Worm (Caenorhabditis elegans) whole organism, late embryonic: Measurements from ENCODE around the gene rga-8.

Experiments
- F13H6.1 ChIP-seq: sonication (generic microtip); optimal IDR thresholded peaks from 2 replicates; lab custom pipeline; 2016; ENCODE audit warnings: missing genetic modification characterization, missing compliant biosample characterization
- K02D7.2 ChIP-seq: sonication (generic microtip); optimal IDR thresholded peaks from 2 replicates; lab custom pipeline; 2017; ENCODE audit warnings: mild to moderate bottlenecking, missing genetic modification characterization, missing compliant biosample characterization
- Y22D7AL.16 ChIP-seq: sonication (generic microtip); optimal IDR thresholded peaks from 2 replicates; lab custom pipeline; 2016; ENCODE audit warnings: missing genetic modification characterization, missing compliant biosample characterization
- ahr-1 ChIP-seq: sonication (generic microtip); optimal IDR thresholded peaks from 2 replicates; lab custom pipeline; 2016; ENCODE audit warnings: missing genetic modification characterization, missing compliant biosample characterization
- ama-1 ChIP-seq: fragments of 150-350 bp; optimal IDR thresholded peaks from 2 replicates; lab custom pipeline; 2014
- ceh-14 ChIP-seq: sonication (generic microtip); optimal IDR thresholded peaks from 2 replicates; lab custom pipeline; 2016; ENCODE audit warnings: missing genotype, missing genetic modification characterization, missing compliant biosample characterization
- ceh-18 ChIP-seq: sonication (generic microtip); optimal IDR thresholded peaks from 2 replicates; lab custom pipeline; 2016; ENCODE audit warnings: missing genetic modification characterization, missing compliant biosample characterization
- ceh-19 ChIP-seq: fragments of 200-800 bp; sonication (Bioruptor generic); optimal IDR thresholded peaks from 2 replicates; lab custom pipeline; 2018; ENCODE audit warnings: mild to moderate bottlenecking, missing genetic modification characterization, missing compliant biosample characterization
- ceh-24 ChIP-seq: sonication (generic microtip); optimal IDR thresholded peaks from 2 replicates; lab custom pipeline; 2016; ENCODE audit warnings: mild to moderate bottlenecking, missing genetic modification characterization, missing compliant biosample characterization
- ceh-30 ChIP-seq: fragments of 150-350 bp; optimal IDR thresholded peaks from 2 replicates; lab custom pipeline; 2014; ENCODE audit warnings: missing biosample characterization, missing genetic modification characterization
- ceh-34 ChIP-seq: sonication (generic microtip); optimal IDR thresholded peaks from 2 replicates; lab custom pipeline; 2016; ENCODE audit warnings: mild to moderate bottlenecking, missing genetic modification characterization, missing compliant biosample characterization
- ceh-48 ChIP-seq: sonication (generic microtip); optimal IDR thresholded peaks from 2 replicates; lab custom pipeline; 2016; ENCODE audit warnings: missing genetic modification characterization, inconsistent platforms, missing compliant biosample characterization
- che-1 ChIP-seq: sonication (generic microtip); optimal IDR thresholded peaks from 2 replicates; lab custom pipeline; 2016; ENCODE audit warnings: mild to moderate bottlenecking, missing genetic modification characterization, missing compliant biosample characterization
- elt-2 ChIP-seq: sonication (generic microtip); optimal IDR thresholded peaks from 2 replicates; lab custom pipeline; 2016; ENCODE audit warnings: missing genetic modification reagents, missing genetic modification characterization, missing compliant biosample characterization
- elt-4 ChIP-seq: sonication (generic microtip); optimal IDR thresholded peaks from 2 replicates; lab custom pipeline; 2016; ENCODE audit warnings: missing genetic modification characterization, missing compliant biosample characterization
- ets-4 ChIP-seq: sonication (generic microtip); optimal IDR thresholded peaks from 2 replicates; lab custom pipeline; 2016; ENCODE audit warnings: missing genetic modification characterization, missing compliant biosample characterization
- eyg-1 ChIP-seq: sonication (generic microtip); optimal IDR thresholded peaks from 2 replicates; lab custom pipeline; 2016; ENCODE audit warnings: missing genotype, missing genetic modification characterization, missing compliant biosample characterization
- fax-1 ChIP-seq: sonication (generic microtip); optimal IDR thresholded peaks from 2 replicates; lab custom pipeline; 2016; ENCODE audit warnings: missing genotype, missing genetic modification characterization, missing compliant biosample characterization
- hlh-13 ChIP-seq: fragments of 200-800 bp; sonication (Bioruptor generic); optimal IDR thresholded peaks from 2 replicates; lab custom pipeline; 2018; ENCODE audit warnings: mild to moderate bottlenecking, missing genetic modification characterization, missing compliant biosample characterization
- hlh-15 ChIP-seq: sonication (generic microtip); optimal IDR thresholded peaks from 2 replicates; lab custom pipeline; 2016; ENCODE audit warnings: missing genetic modification characterization, missing compliant biosample characterization
- hlh-30 ChIP-seq: sonication (generic microtip); optimal IDR thresholded peaks from 2 replicates; lab custom pipeline; 2017; ENCODE audit warnings: antibody characterized with exemption, missing genetic modification characterization, missing compliant biosample characterization; ENCODE audit not compliant: insufficient read depth
- lim-6 ChIP-seq: sonication (generic microtip); optimal IDR thresholded peaks from 2 replicates; lab custom pipeline; 2016; ENCODE audit warnings: missing genetic modification characterization, missing compliant biosample characterization
- lin-11 ChIP-seq: fragments of 200-800 bp; sonication (Bioruptor generic); optimal IDR thresholded peaks from 2 replicates; lab custom pipeline; 2018; ENCODE audit warnings: mild to moderate bottlenecking, missing genetic modification characterization, missing compliant biosample characterization
- mec-3 ChIP-seq: sonication (generic microtip); optimal IDR thresholded peaks from 2 replicates; lab custom pipeline; 2016; ENCODE audit warnings: borderline replicate concordance, missing genetic modification characterization, missing compliant biosample characterization
- nhr-11 ChIP-seq: fragments of 150-350 bp; optimal IDR thresholded peaks from 2 replicates; lab custom pipeline; 2014; ENCODE audit warnings: missing biosample characterization, missing genetic modification characterization
- pag-3 ChIP-seq: sonication (generic microtip); optimal IDR thresholded peaks from 2 replicates; lab custom pipeline; 2016; ENCODE audit warnings: missing compliant biosample characterization, missing genetic modification characterization, borderline replicate concordance
- pat-9 ChIP-seq: fragments of 200-800 bp; sonication (Bioruptor generic); optimal IDR thresholded peaks from 2 replicates; lab custom pipeline; 2018; ENCODE audit warnings: mild to moderate bottlenecking, missing genetic modification characterization, moderate library complexity, missing compliant biosample characterization
- pqm-1 ChIP-seq: sonication (generic microtip); optimal IDR thresholded peaks from 2 replicates; lab custom pipeline; 2016; ENCODE audit warnings: missing genetic modification characterization, missing compliant biosample characterization
- ref-2 ChIP-seq: sonication (generic microtip); optimal IDR thresholded peaks from 2 replicates; lab custom pipeline; 2016; ENCODE audit warnings: missing genetic modification characterization, missing compliant biosample characterization
- sdc-2 ChIP-seq: sonication (generic microtip); optimal IDR thresholded peaks from 2 replicates; lab custom pipeline; 2016; ENCODE audit warnings: missing genotype, missing genetic modification characterization, missing compliant biosample characterization
- sox-2 ChIP-seq: fragments of 200-800 bp; sonication (Bioruptor generic); IDR thresholded peaks from 2 replicates; pipeline ENCODE4 v1.3.6; 2022; ENCODE audit warnings: missing genetic modification reagents, missing genetic modification characterization, missing compliant biosample characterization
- syd-9 ChIP-seq: sonication (generic microtip); optimal IDR thresholded peaks from 2 replicates; lab custom pipeline; 2016; ENCODE audit warnings: mild to moderate bottlenecking, missing genetic modification characterization, moderate library complexity, missing compliant biosample characterization
- tbx-2 ChIP-seq: sonication (generic microtip); optimal IDR thresholded peaks from 2 replicates; lab custom pipeline; 2016; ENCODE audit warnings: missing genetic modification characterization, missing compliant biosample characterization
- tbx-7 ChIP-seq: sonication (generic microtip); optimal IDR thresholded peaks from 2 replicates; lab custom pipeline; 2016; ENCODE audit warnings: missing genotype, missing genetic modification characterization, missing compliant biosample characterization
- ttx-3 ChIP-seq: sonication (generic microtip); optimal IDR thresholded peaks from 2 replicates; lab custom pipeline; 2016; ENCODE audit warnings: missing genetic modification reagents, missing genetic modification characterization, missing compliant biosample characterization
- unc-3 ChIP-seq, 2 experiments: fragments of 200-800 bp in 1 of 2; sonication (Bioruptor generic) in 1 of 2; sonication (generic microtip) in 1 of 2; conservative IDR thresholded peaks in 1 of 2; optimal IDR thresholded peaks in 1 of 2; 2 replicates each; pipeline versions ENCODE4 v1.3.6 to Lab custom; 2016 to 2022; ENCODE audit warnings: missing compliant biosample characterization in 2 of 2, missing genetic modification characterization in 2 of 2, missing genetic modification reagents in 1 of 2
- unc-42 ChIP-seq: sonication (generic microtip); optimal IDR thresholded peaks from 2 replicates; lab custom pipeline; 2016; ENCODE audit warnings: missing genotype, missing genetic modification characterization, missing compliant biosample characterization
- unc-55 ChIP-seq: sonication (generic microtip); optimal IDR thresholded peaks from 2 replicates; lab custom pipeline; 2017; ENCODE audit warnings: missing biosample characterization, missing genetic modification reagents, missing genetic modification characterization
- unc-86 ChIP-seq: sonication (generic microtip); optimal IDR thresholded peaks from 2 replicates; lab custom pipeline; 2016; ENCODE audit warnings: missing genetic modification characterization, missing compliant biosample characterization
- zip-5 ChIP-seq: sonication (generic microtip); optimal IDR thresholded peaks from 2 replicates; lab custom pipeline; 2016; ENCODE audit warnings: missing genetic modification characterization, missing compliant biosample characterization
- ztf-16 ChIP-seq: sonication (generic microtip); optimal IDR thresholded peaks from 2 replicates; lab custom pipeline; 2017; ENCODE audit warnings: missing genetic modification characterization, missing compliant biosample characterization

Gene rga-8

ce11 chrX:5275209-5275608 lies 4.4 kb downstream of the rga-8 start, which contains the start of gene hst-6 (continued):
- TF ChIP-seq pat-9 (tag; lab: Kevin White, UChicago) (no peak), K02D7.2 (tag; lab: Kevin White, UChicago) (no peak), hlh-30 (tag; lab: Kevin White, UChicago) (peak; percentile 36), F13H6.1 (tag; lab: Kevin White, UChicago) (no peak), pag-3 (tag; lab: Kevin White, UChicago) (no peak), che-1 (no peak), unc-42 (peak; percentile 46), elt-4 (tag; lab: Kevin White, UChicago) (no peak), nhr-11 (tag; lab: Kevin White, UChicago) (no peak), ahr-1 (tag; lab: Kevin White, UChicago) (no peak), tbx-7 (peak; percentile 1), ceh-18 (no peak), ceh-24 (tag; lab: Kevin White, UChicago) (no peak), sox-2 (GFP tag; lab: Robert Waterston, UW) (peak; percentile 27; the same call in 1 of the 2 replicates), sdc-2 (tag; lab: Kevin White, UChicago) (peak; percentile 48), ceh-34 (tag; lab: Kevin White, UChicago) (peak; percentile 44), eyg-1 (tag; lab: Kevin White, UChicago) (peak; percentile 52), mec-3 (tag; lab: Kevin White, UChicago) (no peak), ref-2 (tag; lab: Kevin White, UChicago) (peak; percentile 72), unc-55 (GFP tag; lab: Kevin White, UChicago) (peak; percentile 1), fax-1 (tag; lab: Kevin White, UChicago) (peak; percentile 11), ceh-48 (tag; lab: Kevin White, UChicago) (peak; percentile 69), lim-6 (no peak), elt-2 (tag; lab: Kevin White, UChicago) (peak; percentile 10), tbx-2 (tag; lab: Kevin White, UChicago) (peak; percentile 58), unc-86 (peak; percentile 3), pqm-1 (tag; lab: Kevin White, UChicago) (no peak), ama-1 (lab: Kevin White, UChicago) (no peak), zip-5 (tag; lab: Kevin White, UChicago) (no peak), lin-11 (tag; lab: Kevin White, UChicago) (no peak)

ce11 chrX:5269359-5269758 lies 10.2 kb downstream of the rga-8 start:
- TF ChIP-seq elt-2 (tag; lab: Kevin White, UChicago), result peak; percentile 64
- no peak for TF ChIP-seq ceh-14
- TF ChIP-seq ama-1 (lab: Kevin White, UChicago), result no peak

- TF ChIP-seq ztf-16 (tag; lab: Kevin White, UChicago) (no peak), hlh-13 (GFP tag; lab: Kevin White, UChicago) (no peak), ets-4 (tag; lab: Kevin White, UChicago) (no peak), hlh-15 (tag; lab: Kevin White, UChicago) (no peak), ceh-24 (tag; lab: Kevin White, UChicago) (no peak), ceh-30 (no peak), lim-6 (no peak), Y22D7AL.16 (tag; lab: Kevin White, UChicago) (no peak), ttx-3 (no peak), ama-1 (lab: Kevin White, UChicago) (no peak)
Measured at ce11 chrX:5268062-5268461, 11.5 kb downstream of the rga-8 start.

ce11 chrX:5265356-5265755 lies 14.2 kb downstream of the rga-8 start:
- no peak for TF ChIP-seq tbx-2 (tag; lab: Kevin White, UChicago)
- TF ChIP-seq ceh-14, result no peak
- TF ChIP-seq F13H6.1 (tag; lab: Kevin White, UChicago), result no peak
- no peak for TF ChIP-seq unc-3 (GFP tag; conservative IDR thresholded peaks at IDR 0.05; lab: Robert Waterston, UW)
- no peak for TF ChIP-seq unc-3 (tag; optimal IDR thresholded peaks at IDR 0.05; lab: Kevin White, UChicago)
- TF ChIP-seq sox-2 (GFP tag; lab: Robert Waterston, UW), result no peak
- no peak for TF ChIP-seq eyg-1 (tag; lab: Kevin White, UChicago)
- TF ChIP-seq ceh-19 (GFP tag; lab: Kevin White, UChicago), result no peak
- TF ChIP-seq syd-9 (tag; lab: Kevin White, UChicago), result no peak
- no peak for TF ChIP-seq pqm-1 (tag; lab: Kevin White, UChicago)
